Fruit fly (Drosophila melanogaster) whole organism, prepupa: ENCODE results near the gene bys.

Source experiments
- CG3919 ChIP-seq: fragments of 200-800 bp; sonication (Bioruptor generic); optimal IDR thresholded peaks from 3 replicates; lab custom pipeline; 2016; ENCODE audit warnings: missing biosample characterization, missing genetic modification characterization
- CG6854 ChIP-seq: fragments of 200-800 bp; sonication (Bioruptor generic); optimal IDR thresholded peaks from 2 replicates; lab custom pipeline; 2017; ENCODE audit warnings: missing biosample characterization, mild to moderate bottlenecking, missing genetic modification characterization
- CG8119 ChIP-seq: fragments of 200-800 bp; sonication (Bioruptor generic); IDR thresholded peaks from 3 replicates; pipeline ENCODE4 v1.3.6; 2022; ENCODE audit warnings: missing biosample characterization, missing genetic modification characterization
- Hr4 ChIP-seq: fragments of 200-800 bp; sonication (Bioruptor generic); optimal IDR thresholded peaks from 3 replicates; lab custom pipeline; 2016; ENCODE audit warnings: missing biosample characterization, missing genetic modification characterization
- Sox102F ChIP-seq: fragments of 200-800 bp; sonication (Bioruptor generic); optimal IDR thresholded peaks from 2 replicates; lab custom pipeline; 2016; ENCODE audit warnings: missing biosample characterization, mild to moderate bottlenecking, missing genetic modification characterization
- net ChIP-seq: fragments of 200-800 bp; sonication (Bioruptor generic); optimal IDR thresholded peaks from 3 replicates; lab custom pipeline; 2016; ENCODE audit warnings: missing biosample characterization, missing genetic modification characterization
- svp ChIP-seq: fragments of 200-800 bp; sonication (Bioruptor generic); peaks from one replicate; lab custom pipeline; 2016; ENCODE audit warnings: missing biosample characterization, missing genetic modification characterization

dm6 chrX:7888386-7889024 lies 13.2 kb upstream of the bys start, which contains the start of gene Acat1:
- TF ChIP-seq CG6854 (no peak), Hr4 (GFP tag; lab: Kevin White, UChicago) (peak; percentile 76), CG3919 (GFP tag; lab: Kevin White, UChicago) (peak; percentile 83), Sox102F (GFP tag; lab: Kevin White, UChicago) (peak; percentile 83), CG8119 (GFP tag; lab: Robert Waterston, UW) (peak; percentile 39; the same call in 2 of the 3 replicates), net (GFP tag; lab: Kevin White, UChicago) (peak; percentile 78), svp (GFP tag; lab: Kevin White, UChicago) (peak; percentile 85)
